Fruit fly (Drosophila melanogaster): ENCODE data around the gene CG4849.

CG4849 gene

DNA sequence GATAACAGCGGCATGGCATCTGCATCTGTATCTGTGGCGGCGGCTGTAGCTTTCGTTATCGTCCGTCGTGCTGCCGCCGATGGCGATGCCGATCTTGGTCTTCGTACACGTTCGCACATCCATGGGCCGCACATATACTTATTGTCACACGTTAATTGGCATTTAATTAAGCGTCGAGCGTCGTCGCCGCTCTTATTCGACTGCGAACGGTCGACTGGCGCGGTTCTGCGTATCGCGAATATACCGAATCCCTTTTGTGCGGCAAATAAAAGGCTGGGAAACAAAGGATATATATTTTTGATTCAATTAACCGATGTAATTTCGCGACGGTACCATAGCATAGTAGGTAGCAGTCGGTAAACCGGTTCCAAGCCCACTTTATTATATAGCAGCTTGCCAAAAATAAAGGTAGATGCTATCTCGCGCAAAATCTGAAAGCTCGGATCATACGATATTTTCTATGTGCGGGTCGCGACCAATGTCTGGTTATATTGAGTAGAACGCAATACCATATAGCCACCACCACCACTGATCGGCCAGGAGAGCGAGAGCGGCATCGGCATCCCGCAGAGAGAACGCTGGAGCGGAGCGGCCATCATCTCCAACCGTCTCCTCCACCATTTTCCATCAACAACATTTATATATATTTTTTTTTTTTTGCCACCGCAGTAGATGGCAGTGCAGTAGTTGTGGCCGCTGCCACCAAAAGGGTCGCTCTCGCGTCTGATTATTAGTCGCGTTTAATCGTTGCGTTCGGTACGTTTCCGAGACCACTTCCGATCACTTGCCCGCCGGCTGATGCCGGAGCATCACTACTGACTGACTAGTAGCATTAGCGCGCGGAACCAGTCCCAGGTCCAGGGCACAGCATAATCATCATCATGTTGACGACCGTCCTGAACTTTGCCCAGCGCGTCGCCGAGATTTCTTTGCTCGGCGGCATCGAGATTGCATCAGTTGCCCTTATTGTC is 37.9 kb upstream of the CG4849 start, which contains the start of gene mino:
mino (plus strand) TSS at position 192 of the 971 bp plus-strand sequence.
- TF ChIP-seq lola (GFP tag; optimal IDR thresholded peaks at IDR 0.05) (no peak), OdsH (GFP tag; optimal IDR thresholded peaks at IDR 0.05) (peak; percentile 42), GATAd (GFP tag; optimal IDR thresholded peaks at IDR 0.05) (peak; percentile 40), Jra (GFP tag; optimal IDR thresholded peaks at IDR 0.05) (peak; percentile 21), dmrt93B (GFP tag; optimal IDR thresholded peaks at IDR 0.05) (no peak), brk (GFP tag; optimal IDR thresholded peaks at IDR 0.05) (no peak), h (GFP tag; optimal IDR thresholded peaks at IDR 0.05) (peak; percentile 79), sage (GFP tag; optimal IDR thresholded peaks at IDR 0.05) (peak; percentile 5), Sp1 (GFP tag; optimal IDR thresholded peaks at IDR 0.05) (peak; percentile 48), CG32264 (GFP tag; optimal IDR thresholded peaks at IDR 0.05) (no peak), Abd-B (GFP tag; optimal IDR thresholded peaks at IDR 0.05) (no peak), CrebA (GFP tag; optimal IDR thresholded peaks at IDR 0.05; ENCODE audit: borderline replicate concordance) (no peak), Rel (GFP tag; optimal IDR thresholded peaks at IDR 0.05) (no peak), Rel (tag; optimal IDR thresholded peaks at IDR 0.05) (peak; percentile 63), N (GFP tag; optimal IDR thresholded peaks at IDR 0.05) (no peak), foxo (GFP tag; optimal IDR thresholded peaks at IDR 0.05) (no peak), usp (GFP tag; optimal IDR thresholded peaks at IDR 0.05) (no peak), br (GFP tag; optimal IDR thresholded peaks at IDR 0.05) (peak; percentile 30), psq (GFP tag; optimal IDR thresholded peaks at IDR 0.05) (no peak), Vsx2 (GFP tag; optimal IDR thresholded peaks at IDR 0.05; ENCODE audit: partially characterized antibody) (no peak), dl (GFP tag; optimal IDR thresholded peaks at IDR 0.05; ENCODE audit: insufficient read depth in 1 of 2, partially characterized antibody in 2 of 2) (peak; percentile 35 to 80), Dif (GFP tag; optimal IDR thresholded peaks at IDR 0.05; ENCODE audit: partially characterized antibody) (peak; percentile 87), rgr (GFP tag; optimal IDR thresholded peaks at IDR 0.05) (peak; percentile 38), Mio (GFP tag; optimal IDR thresholded peaks at IDR 0.05) (no peak), CG9705 (GFP tag; optimal IDR thresholded peaks at IDR 0.05) (peak; percentile 2), Hr83 (GFP tag; optimal IDR thresholded peaks at IDR 0.05; ENCODE audit: poor library complexity, severe bottlenecking) (peak; percentile 38), jim (GFP tag; optimal IDR thresholded peaks at IDR 0.05) (no peak), HLH106 (tag; optimal IDR thresholded peaks at IDR 0.05) (peak; percentile 4), woc (GFP tag; optimal IDR thresholded peaks at IDR 0.05) (peak; percentile 4), Hr78 (GFP tag; optimal IDR thresholded peaks at IDR 0.05) (no peak), Hnf4 (GFP tag; optimal IDR thresholded peaks at IDR 0.05) (peak; percentile 6), fru (GFP tag; optimal IDR thresholded peaks at IDR 0.05) (peak; percentile 22)

dm6 chr3R:27925971-27926533 is 37.2 kb upstream of the CG4849 start:
- TF ChIP-seq rgr (GFP tag; optimal IDR thresholded peaks at IDR 0.05) (no peak), HLH106 (tag; optimal IDR thresholded peaks at IDR 0.05) (peak; percentile 10), psq (GFP tag; optimal IDR thresholded peaks at IDR 0.05) (peak; percentile 7), foxo (GFP tag; optimal IDR thresholded peaks at IDR 0.05) (peak in 1 of 2 experiments; percentile 27)

- no peak for TF ChIP-seq N (GFP tag; optimal IDR thresholded peaks at IDR 0.05)
- TF ChIP-seq h (GFP tag; optimal IDR thresholded peaks at IDR 0.05), result peak; percentile 74
- TF ChIP-seq CG32264 (GFP tag; optimal IDR thresholded peaks at IDR 0.05), result no peak
- TF ChIP-seq pan (optimal IDR thresholded peaks at IDR 0.05), result no peak
- TF ChIP-seq tai (GFP tag; optimal IDR thresholded peaks at IDR 0.05), result no peak
- no peak for TF ChIP-seq Vsx2 (GFP tag; optimal IDR thresholded peaks at IDR 0.05; ENCODE audit: partially characterized antibody)
- no peak for TF ChIP-seq Hr78 (GFP tag; optimal IDR thresholded peaks at IDR 0.05)
- no peak for TF ChIP-seq Rel (GFP tag; optimal IDR thresholded peaks at IDR 0.05)
- peak; percentile 24 for TF ChIP-seq Rel (tag; optimal IDR thresholded peaks at IDR 0.05)
- TF ChIP-seq Hr83 (GFP tag; optimal IDR thresholded peaks at IDR 0.05; ENCODE audit: poor library complexity, severe bottlenecking), result no peak
- TF ChIP-seq Mio (GFP tag; optimal IDR thresholded peaks at IDR 0.05), result no peak
- no peak for TF ChIP-seq jim (GFP tag; optimal IDR thresholded peaks at IDR 0.05)
- no peak for TF ChIP-seq fru (GFP tag; optimal IDR thresholded peaks at IDR 0.05)
- TF ChIP-seq CG9705 (GFP tag; optimal IDR thresholded peaks at IDR 0.05), result no peak
- TF ChIP-seq Dif (GFP tag; optimal IDR thresholded peaks at IDR 0.05; ENCODE audit: partially characterized antibody), result no peak
- no peak for TF ChIP-seq foxo (GFP tag; optimal IDR thresholded peaks at IDR 0.05)
Measured at dm6 chr3R:27926738-27927215, 36.4 kb upstream of the CG4849 start.
